Worm (Caenorhabditis elegans): ENCODE measurements around the gene klp-7.
A peak's percentile ranks its signal among the peaks of the same experiment; 100 is the strongest.

DNA sequence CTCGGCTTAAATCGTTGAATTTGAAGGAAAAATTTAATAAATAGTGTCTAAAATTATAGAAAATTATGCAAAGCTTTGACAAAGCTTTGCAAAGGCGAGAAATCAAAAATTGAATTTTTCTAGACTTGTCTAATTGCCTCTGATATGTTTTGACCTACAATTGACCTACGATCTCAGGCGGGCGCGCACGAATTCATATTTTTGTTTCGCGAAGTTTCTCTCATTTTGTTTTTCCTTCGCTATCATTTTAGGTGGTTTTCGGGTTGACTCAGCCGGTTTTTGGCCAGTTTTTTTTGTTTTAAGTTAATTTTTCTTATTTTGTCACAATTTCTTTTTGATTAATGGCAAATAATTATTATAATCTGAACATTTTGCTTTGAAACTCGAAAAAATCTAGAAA is 1.5 kb downstream of the klp-7 start:
- TF ChIP-seq ceh-28 (tag; optimal IDR thresholded peaks at IDR 0.05), result no peak
- no peak for TF ChIP-seq ZK546.5 (tag; optimal IDR thresholded peaks at IDR 0.05)
- TF ChIP-seq ama-1 (optimal IDR thresholded peaks at IDR 0.05), result no peak
- no peak for TF ChIP-seq mxl-2 (GFP tag; conservative IDR thresholded peaks at IDR 0.05)
- TF ChIP-seq lin-13 (GFP tag; optimal IDR thresholded peaks at IDR 0.05), result no peak
- TF ChIP-seq Y48G9A.11 (GFP tag; IDR thresholded peaks at IDR 0.05), result 0 out of 2 replicates have a peak, but pooled peaks have one; percentile 18
- TF ChIP-seq php-3 (GFP tag; IDR thresholded peaks at IDR 0.05), result no peak
- TF ChIP-seq unc-39 (tag; optimal IDR thresholded peaks at IDR 0.05), result no peak
- TF ChIP-seq zip-2 (tag; optimal IDR thresholded peaks at IDR 0.05), result no peak
- TF ChIP-seq unc-130 (GFP tag; optimal IDR thresholded peaks at IDR 0.05), result peak; percentile 70
- TF ChIP-seq ceh-20 (GFP tag; IDR thresholded peaks at IDR 0.05), result no peak
- TF ChIP-seq dpl-1 (GFP tag; optimal IDR thresholded peaks at IDR 0.05), result no peak
- TF ChIP-seq pqm-1 (tag; optimal IDR thresholded peaks at IDR 0.05), result no peak
